Fruit fly (Drosophila melanogaster): Measurements from ENCODE around the gene nod.

DNA sequence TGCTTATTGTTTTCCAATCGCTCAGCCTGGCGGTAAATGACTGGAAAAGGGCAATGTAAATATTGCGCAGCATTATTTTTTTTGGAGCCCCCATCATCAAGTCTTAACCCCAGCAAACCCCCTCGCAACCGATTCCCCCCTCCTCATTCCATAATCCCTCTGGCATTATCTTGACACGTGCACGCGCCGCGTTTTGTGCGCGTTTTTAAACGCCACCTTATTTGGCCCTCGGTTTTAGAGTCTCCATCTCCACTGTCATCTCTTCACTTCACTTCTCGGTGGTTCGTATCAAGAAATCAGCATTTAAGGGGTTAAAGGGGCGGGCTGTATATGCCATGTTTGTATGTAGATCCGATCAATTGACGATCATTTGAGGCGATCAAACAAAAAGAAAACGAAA, 33.6 kb upstream of the nod start:
- TF ChIP-seq insv (optimal IDR thresholded peaks at IDR 0.05) (no peak), ttk (optimal IDR thresholded peaks at IDR 0.05) (no peak)

Measured in Kc167 (cell line).